Worm (Caenorhabditis elegans) whole organism, mixed stage, embryonic: ENCODE data around the gene T07A9.14.

Source experiments
- M03D4.4 ChIP-seq: sonication (generic microtip); optimal IDR thresholded peaks from 2 replicates; lab custom pipeline; 2017; ENCODE audit warnings: mild to moderate bottlenecking, missing genetic modification characterization, missing compliant biosample characterization
- bed-3 ChIP-seq: fragments of 200-800 bp; sonication (Bioruptor generic); optimal IDR thresholded peaks from 3 replicates; lab custom pipeline; 2018; ENCODE audit warnings: mild to moderate bottlenecking, missing genetic modification characterization, moderate library complexity, missing compliant biosample characterization
- blmp-1 ChIP-seq: fragments of 150-350 bp; optimal IDR thresholded peaks from 2 replicates; lab custom pipeline; 2014; ENCODE audit warnings: missing biosample characterization, missing genetic modification characterization
- ceh-39 ChIP-seq: fragments of 150-350 bp; optimal IDR thresholded peaks from 2 replicates; lab custom pipeline; 2014; ENCODE audit warnings: missing biosample characterization, missing genetic modification characterization
- ceh-43 ChIP-seq: fragments of 200-800 bp; sonication (Bioruptor generic); optimal IDR thresholded peaks from 2 replicates; lab custom pipeline; 2018; ENCODE audit warnings: mild to moderate bottlenecking, missing genetic modification characterization, moderate library complexity, missing compliant biosample characterization
- ceh-83 ChIP-seq: fragments of 200-800 bp; sonication (Bioruptor generic); optimal IDR thresholded peaks from 2 replicates; lab custom pipeline; 2018; ENCODE audit warnings: mild to moderate bottlenecking, missing genetic modification characterization, missing compliant biosample characterization
- ces-1 ChIP-seq: fragments of 150-350 bp; optimal IDR thresholded peaks from 2 replicates; lab custom pipeline; 2014; ENCODE audit warnings: missing biosample characterization, missing genetic modification reagents, missing genetic modification characterization
- cnd-1 ChIP-seq: fragments of 200-800 bp; sonication (Bioruptor generic); optimal IDR thresholded peaks from 2 replicates; lab custom pipeline; 2018; ENCODE audit warnings: mild to moderate bottlenecking, missing genetic modification characterization, missing compliant biosample characterization
- drap-1 ChIP-seq: fragments of 200-800 bp; sonication (Bioruptor generic); optimal IDR thresholded peaks from 3 replicates; lab custom pipeline; 2018; ENCODE audit warnings: mild to moderate bottlenecking, missing genetic modification characterization, missing compliant biosample characterization
- elt-1 ChIP-seq: sonication (generic microtip); optimal IDR thresholded peaks from 2 replicates; lab custom pipeline; 2017; ENCODE audit warnings: missing genetic modification characterization, mild to moderate bottlenecking, missing compliant biosample characterization, antibody characterized with exemption, moderate library complexity, borderline replicate concordance; ENCODE audit not compliant: insufficient read depth
- elt-3 ChIP-seq: fragments of 150-350 bp; optimal IDR thresholded peaks from 2 replicates; lab custom pipeline; 2014; ENCODE audit warnings: missing biosample characterization, missing genetic modification characterization
- flh-1 ChIP-seq: fragments of 200-800 bp; sonication (Bioruptor generic); optimal IDR thresholded peaks from 2 replicates; lab custom pipeline; 2018; ENCODE audit warnings: mild to moderate bottlenecking, missing genetic modification characterization, moderate library complexity, missing compliant biosample characterization
- ham-2 ChIP-seq: fragments of 200-800 bp; sonication (Bioruptor generic); optimal IDR thresholded peaks from 2 replicates; lab custom pipeline; 2018; ENCODE audit warnings: mild to moderate bottlenecking, missing genetic modification characterization, missing compliant biosample characterization
- hlh-1 ChIP-seq: fragments of 150-350 bp; optimal IDR thresholded peaks from 2 replicates; lab custom pipeline; 2014; ENCODE audit warnings: missing biosample characterization, missing genetic modification reagents, missing genetic modification characterization
- lin-13 ChIP-seq: fragments of 150-350 bp; optimal IDR thresholded peaks from 2 replicates; lab custom pipeline; 2014; ENCODE audit warnings: missing biosample characterization, missing genetic modification characterization
- lin-32 ChIP-seq: fragments of 200-800 bp; sonication (Bioruptor generic); optimal IDR thresholded peaks from 2 replicates; lab custom pipeline; 2018; ENCODE audit warnings: mild to moderate bottlenecking, missing genetic modification characterization, missing compliant biosample characterization
- lsy-2 ChIP-seq: fragments of 150-350 bp; optimal IDR thresholded peaks from 2 replicates; lab custom pipeline; 2014; ENCODE audit warnings: missing biosample characterization, missing genetic modification characterization
- mab-5 ChIP-seq: fragments of 150-350 bp; optimal IDR thresholded peaks from 2 replicates; lab custom pipeline; 2014; ENCODE audit warnings: missing biosample characterization, missing genetic modification characterization
- mep-1 ChIP-seq: fragments of 150-350 bp; optimal IDR thresholded peaks from 2 replicates; lab custom pipeline; 2017; ENCODE audit warnings: missing biosample characterization, missing genetic modification reagents, missing genetic modification characterization, inconsistent platforms
- mls-2 ChIP-seq: sonication (generic microtip); optimal IDR thresholded peaks from 2 replicates; lab custom pipeline; 2016; ENCODE audit warnings: mild to moderate bottlenecking, missing genetic modification characterization, moderate library complexity, missing compliant biosample characterization
- nhr-12 ChIP-seq: fragments of 150-350 bp; optimal IDR thresholded peaks from 2 replicates; lab custom pipeline; 2014; ENCODE audit warnings: missing biosample characterization, missing genetic modification characterization
- nhr-2 ChIP-seq: fragments of 150-350 bp; optimal IDR thresholded peaks from 2 replicates; lab custom pipeline; 2014; ENCODE audit warnings: missing biosample characterization, missing genetic modification characterization
- nhr-237 ChIP-seq: fragments of 150-350 bp; optimal IDR thresholded peaks from 2 replicates; lab custom pipeline; 2014; ENCODE audit warnings: missing biosample characterization, missing genetic modification characterization
- nhr-28 ChIP-seq: fragments of 150-350 bp; optimal IDR thresholded peaks from 2 replicates; lab custom pipeline; 2014; ENCODE audit warnings: missing biosample characterization, missing genetic modification characterization
- nhr-76 ChIP-seq: sonication (generic microtip); optimal IDR thresholded peaks from 2 replicates; lab custom pipeline; 2017; ENCODE audit warnings: missing biosample characterization, missing genetic modification characterization
- pha-4 ChIP-seq: fragments of 150-350 bp; optimal IDR thresholded peaks from 2 replicates; lab custom pipeline; 2018; ENCODE audit warnings: missing biosample characterization, missing genetic modification reagents, missing genetic modification characterization
- sem-2 ChIP-seq: fragments of 200-800 bp; sonication (Bioruptor generic); optimal IDR thresholded peaks from 2 replicates; lab custom pipeline; 2018; ENCODE audit warnings: mild to moderate bottlenecking, missing genetic modification characterization, missing compliant biosample characterization
- snpc-4 ChIP-seq: fragments of 150-350 bp; optimal IDR thresholded peaks from 2 replicates; lab custom pipeline; 2014; ENCODE audit warnings: missing biosample characterization, missing genetic modification characterization
- sptf-1 ChIP-seq: sonication (generic microtip); optimal IDR thresholded peaks from 2 replicates; lab custom pipeline; 2017; ENCODE audit warnings: mild to moderate bottlenecking, missing genetic modification characterization, moderate library complexity, missing compliant biosample characterization
- tbx-8 ChIP-seq: fragments of 200-800 bp; sonication (Bioruptor generic); optimal IDR thresholded peaks from 2 replicates; lab custom pipeline; 2018; ENCODE audit warnings: mild to moderate bottlenecking, missing genetic modification characterization, moderate library complexity, missing compliant biosample characterization
- unc-120 ChIP-seq: sonication (generic microtip); optimal IDR thresholded peaks from 2 replicates; lab custom pipeline; 2017; ENCODE audit warnings: missing genetic modification characterization, missing compliant biosample characterization; ENCODE audit not compliant: poor library complexity, severe bottlenecking
- unc-39 ChIP-seq: fragments of 150-350 bp; optimal IDR thresholded peaks from 2 replicates; lab custom pipeline; 2014; ENCODE audit warnings: missing biosample characterization, missing genetic modification characterization
- unc-62 ChIP-seq: fragments of 150-350 bp; optimal IDR thresholded peaks from 2 replicates; lab custom pipeline; 2014; ENCODE audit warnings: missing biosample characterization, missing genetic modification reagents, missing genetic modification characterization
- zip-8 ChIP-seq: fragments of 150-350 bp; optimal IDR thresholded peaks from 2 replicates; lab custom pipeline; 2014; ENCODE audit warnings: missing biosample characterization, missing genetic modification characterization
- ztf-11 ChIP-seq: fragments of 150-350 bp; optimal IDR thresholded peaks from 2 replicates; lab custom pipeline; 2014; ENCODE audit warnings: missing biosample characterization, missing genetic modification characterization

The T07A9.14 gene

DNA sequence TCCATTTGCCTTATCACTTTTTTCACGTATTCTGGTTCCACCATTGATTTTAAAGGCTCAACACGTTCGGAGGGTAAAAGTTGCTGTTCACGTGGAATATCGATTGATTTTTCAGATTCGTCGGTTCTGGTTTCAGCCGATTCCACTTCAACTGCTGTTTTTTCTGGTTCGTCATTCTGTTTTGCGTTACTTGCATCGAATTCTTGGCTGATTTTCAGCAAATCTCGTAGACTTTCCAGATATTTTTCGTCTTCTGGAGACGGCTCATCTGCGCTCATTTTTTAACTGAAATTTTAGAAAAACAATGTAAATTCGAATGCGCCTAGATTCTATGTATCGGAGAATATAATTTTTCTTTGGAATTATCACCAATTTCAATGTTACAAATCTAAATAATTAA, 33.2 kb downstream of the T07A9.14 start, which contains the start of gene eri-1:
eri-1 (minus strand) TSS at position 285 of the 400 bp plus-strand sequence.
- no peak for TF ChIP-seq unc-120 (tag; lab: Kevin White, UChicago)
- TF ChIP-seq ceh-83 (GFP tag; lab: Kevin White, UChicago): no peak
- TF ChIP-seq unc-39 (tag; lab: Kevin White, UChicago): no peak
- TF ChIP-seq elt-1 (tag; lab: Kevin White, UChicago): no peak
- no peak for TF ChIP-seq nhr-28 (tag; lab: Kevin White, UChicago)

DNA sequence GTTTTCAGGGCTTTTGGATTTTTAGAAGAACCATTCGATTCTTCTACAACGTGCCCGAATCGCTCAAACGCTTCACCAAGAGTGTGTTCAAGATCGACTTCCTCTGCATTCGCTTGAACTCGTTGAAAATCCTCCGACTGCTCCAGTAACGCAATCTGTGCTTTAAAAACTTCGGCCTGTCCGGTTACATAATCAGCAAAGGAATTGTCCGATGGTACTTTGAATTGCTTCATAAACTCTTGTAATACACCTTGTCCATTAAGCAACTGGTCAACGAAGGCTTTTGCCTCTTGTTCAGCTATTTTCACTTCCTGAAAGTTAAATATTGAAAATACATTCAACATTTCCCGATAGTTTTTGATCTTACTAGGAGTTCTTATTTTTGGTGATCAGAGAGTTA, 34.2 kb downstream of the T07A9.14 start:
- TF ChIP-seq unc-39 (tag; lab: Kevin White, UChicago) (no peak), drap-1 (GFP tag; lab: Kevin White, UChicago) (no peak), unc-62 (no peak), nhr-2 (tag; lab: Kevin White, UChicago) (no peak), ceh-39 (tag; lab: Kevin White, UChicago) (no peak), lin-32 (GFP tag; lab: Kevin White, UChicago) (no peak), lsy-2 (tag; lab: Kevin White, UChicago) (no peak)

DNA sequence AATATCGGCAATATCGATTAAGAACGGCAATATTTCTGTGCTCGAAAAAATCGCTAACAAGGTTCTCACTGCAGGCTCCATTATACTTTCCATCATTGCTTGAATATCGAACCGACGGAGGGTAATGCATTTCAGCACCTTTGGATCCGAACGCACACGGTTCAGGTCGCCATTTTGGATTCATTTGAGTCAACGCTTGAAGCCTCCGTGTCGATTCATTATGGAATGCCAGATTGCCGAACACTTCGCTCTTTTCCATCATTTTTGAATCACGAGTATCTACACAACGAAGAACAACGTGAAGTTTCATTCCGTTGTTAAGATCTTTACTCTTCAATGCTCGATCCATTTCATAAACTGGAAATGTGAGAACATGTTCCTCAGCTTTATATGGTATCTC, 35.6 kb downstream of the T07A9.14 start:
- no peak for TF ChIP-seq lin-32 (GFP tag; lab: Kevin White, UChicago)
- no peak for TF ChIP-seq ceh-43
- no peak for TF ChIP-seq ces-1 (GFP tag; lab: Kevin White, UChicago)
- no peak for TF ChIP-seq nhr-12 (tag; lab: Kevin White, UChicago)
- TF ChIP-seq cnd-1: no peak
- TF ChIP-seq mab-5 (tag; lab: Kevin White, UChicago): no peak
- no peak for TF ChIP-seq M03D4.4 (tag; lab: Kevin White, UChicago)
- no peak for TF ChIP-seq mls-2 (tag; lab: Kevin White, UChicago)
- TF ChIP-seq elt-1 (tag; lab: Kevin White, UChicago): no peak
- no peak for TF ChIP-seq sem-2 (GFP tag; lab: Kevin White, UChicago)
- no peak for TF ChIP-seq hlh-1 (tag; lab: Kevin White, UChicago)
- TF ChIP-seq unc-120 (tag; lab: Kevin White, UChicago): no peak
- TF ChIP-seq zip-8 (tag; lab: Kevin White, UChicago): no peak

DNA sequence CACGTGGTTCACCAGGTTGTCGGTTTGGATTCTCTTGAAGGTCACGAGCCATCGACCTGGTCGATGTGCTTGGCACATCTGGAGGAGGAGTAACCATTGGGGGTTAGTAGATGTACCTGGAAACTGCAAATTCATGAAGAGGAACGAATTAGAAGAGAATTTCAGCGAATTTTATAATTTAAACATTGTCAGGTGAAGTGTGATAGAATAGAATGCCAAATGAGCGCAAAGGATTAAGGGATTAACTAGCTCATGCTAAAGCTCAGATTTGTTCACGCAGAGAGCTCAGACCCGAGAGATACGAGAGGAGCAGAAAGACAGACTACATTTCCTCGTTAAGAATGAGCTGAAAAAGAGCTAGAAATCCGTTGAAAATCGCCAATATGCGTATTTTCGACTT, 38.6 kb downstream of the T07A9.14 start, which contains the start of gene daf-18:
daf-18 (minus strand) TSS at position 126 of the 400 bp plus-strand sequence.
- TF ChIP-seq drap-1 (GFP tag; lab: Kevin White, UChicago) (no peak), elt-3 (tag; lab: Kevin White, UChicago) (no peak), mls-2 (tag; lab: Kevin White, UChicago) (no peak), snpc-4 (no peak), nhr-12 (tag; lab: Kevin White, UChicago) (no peak), bed-3 (GFP tag; lab: Kevin White, UChicago) (no peak), tbx-8 (GFP tag; lab: Kevin White, UChicago) (no peak), sptf-1 (tag; lab: Kevin White, UChicago) (no peak), flh-1 (GFP tag; lab: Kevin White, UChicago) (no peak), mab-5 (tag; lab: Kevin White, UChicago) (no peak), M03D4.4 (tag; lab: Kevin White, UChicago) (no peak), cnd-1 (no peak)

DNA sequence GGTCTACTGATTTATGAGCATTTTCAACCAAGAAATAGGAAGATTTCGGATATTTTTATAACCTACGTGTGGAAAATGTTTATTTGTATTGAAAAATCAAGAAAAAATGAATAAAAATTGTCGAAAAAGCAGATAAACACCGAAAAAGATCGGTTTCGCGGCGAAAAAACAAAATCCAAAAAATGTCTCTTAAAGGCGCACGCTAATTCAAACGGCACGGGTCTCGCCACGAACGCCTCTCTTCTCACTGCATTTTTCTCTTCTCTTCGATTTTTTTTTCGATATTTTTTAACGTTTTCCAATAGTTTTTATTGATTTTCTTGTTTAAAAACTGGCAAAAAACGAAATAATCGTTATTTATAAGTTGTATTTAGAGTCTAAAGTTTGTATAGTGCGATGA, 39.0 kb downstream of the T07A9.14 start:
- TF ChIP-seq nhr-12 (tag; lab: Kevin White, UChicago): no peak
- TF ChIP-seq tbx-8 (GFP tag; lab: Kevin White, UChicago): no peak
- TF ChIP-seq pha-4 (tag; lab: Kevin White, UChicago): no peak
- no peak for TF ChIP-seq ham-2 (GFP tag; lab: Kevin White, UChicago)
- TF ChIP-seq ceh-83 (GFP tag; lab: Kevin White, UChicago): no peak
- TF ChIP-seq unc-120 (tag; lab: Kevin White, UChicago): peak; percentile 27
- TF ChIP-seq ztf-11 (tag; lab: Kevin White, UChicago): no peak
- no peak for TF ChIP-seq drap-1 (GFP tag; lab: Kevin White, UChicago)
- no peak for TF ChIP-seq lin-13
- TF ChIP-seq mls-2 (tag; lab: Kevin White, UChicago): no peak
- no peak for TF ChIP-seq ceh-43
- TF ChIP-seq flh-1 (GFP tag; lab: Kevin White, UChicago): no peak
- no peak for TF ChIP-seq nhr-2 (tag; lab: Kevin White, UChicago)
- no peak for TF ChIP-seq bed-3 (GFP tag; lab: Kevin White, UChicago)
- TF ChIP-seq elt-1 (tag; lab: Kevin White, UChicago): no peak
- TF ChIP-seq sem-2 (GFP tag; lab: Kevin White, UChicago): no peak
- TF ChIP-seq sptf-1 (tag; lab: Kevin White, UChicago): no peak
- TF ChIP-seq snpc-4: no peak
- TF ChIP-seq cnd-1: no peak
- no peak for TF ChIP-seq lin-32 (GFP tag; lab: Kevin White, UChicago)
- no peak for TF ChIP-seq zip-8 (tag; lab: Kevin White, UChicago)
- TF ChIP-seq nhr-237: peak; percentile 2
- TF ChIP-seq nhr-28 (tag; lab: Kevin White, UChicago): no peak
- TF ChIP-seq elt-3 (tag; lab: Kevin White, UChicago): no peak
- TF ChIP-seq blmp-1 (tag; lab: Kevin White, UChicago): no peak
- peak; percentile 54 for TF ChIP-seq lsy-2 (tag; lab: Kevin White, UChicago)
- TF ChIP-seq ceh-39 (tag; lab: Kevin White, UChicago): peak; percentile 58
- TF ChIP-seq ces-1 (GFP tag; lab: Kevin White, UChicago): peak; percentile 40
- no peak for TF ChIP-seq unc-62
- TF ChIP-seq nhr-76 (tag; lab: Kevin White, UChicago): no peak
- TF ChIP-seq mep-1 (tag; lab: Kevin White, UChicago): peak; percentile 48
- no peak for TF ChIP-seq hlh-1 (tag; lab: Kevin White, UChicago)
- TF ChIP-seq mab-5 (tag; lab: Kevin White, UChicago): no peak
- TF ChIP-seq M03D4.4 (tag; lab: Kevin White, UChicago): no peak
- no peak for TF ChIP-seq unc-39 (tag; lab: Kevin White, UChicago)
